Worm (Caenorhabditis elegans) whole organism, L4/young adult: ENCODE results near the gene Y42H9AR.5.
A peak's percentile ranks its signal among the peaks of the same experiment; 100 is the strongest.

ENCODE experiments used
- W03F9.2 ChIP-seq: fragments of 150-350 bp; optimal IDR thresholded peaks from 2 replicates; lab custom pipeline; 2014; ENCODE audit warnings: missing biosample characterization, missing genetic modification characterization
- him-1 ChIP-seq: sonication (generic microtip); optimal IDR thresholded peaks from 2 replicates; lab custom pipeline; 2016; ENCODE audit warnings: missing genotype, missing genetic modification reagents, missing genetic modification characterization, missing compliant biosample characterization

- TF ChIP-seq W03F9.2 (tag; lab: Kevin White, UChicago) (peak; percentile 5), him-1 (no peak)
Observed at ce11 chrIV:8138984-8139383, 36.7 kb downstream of the Y42H9AR.5 start, which contains the start of gene pmk-3.
